Fruit fly (Drosophila melanogaster) whole organism, adult: Measurements from ENCODE around the gene CG12992.

Source experiments
- CG33017 ChIP-seq: fragments of 200-800 bp; sonication (Bioruptor generic); optimal IDR thresholded peaks from 2 replicates; lab custom pipeline; 2018; ENCODE audit warnings: missing biosample characterization, mild to moderate bottlenecking, missing genetic modification characterization, moderate library complexity
- Crg-1 ChIP-seq: fragments of 200-800 bp; sonication (Bioruptor generic); optimal IDR thresholded peaks from 2 replicates; lab custom pipeline; 2016; ENCODE audit warnings: missing biosample characterization, missing genetic modification characterization
- cic ChIP-seq: fragments of 200-800 bp; sonication (Bioruptor generic); optimal IDR thresholded peaks from 2 replicates; lab custom pipeline; 2017; ENCODE audit warnings: missing biosample characterization, mild to moderate bottlenecking, missing genetic modification characterization, moderate library complexity
- cnc ChIP-seq, 2 experiments: fragments of >200 bp; optimal IDR thresholded peaks; 2 replicates each; lab custom pipeline; 2017

dm6 chrX:17595822-17596221, 7.2 kb downstream of the CG12992 start:
- TF ChIP-seq cic (GFP tag; lab: Kevin White, UChicago) (no peak), Crg-1 (GFP tag; lab: Kevin White, UChicago) (no peak), cnc (optimal IDR thresholded peaks at IDR 0.05; lab: Kevin White, UChicago) (no peak), CG33017 (no peak)
